Fruit fly (Drosophila melanogaster): Measurements from ENCODE around the gene glob3.

glob3 gene

DNA sequence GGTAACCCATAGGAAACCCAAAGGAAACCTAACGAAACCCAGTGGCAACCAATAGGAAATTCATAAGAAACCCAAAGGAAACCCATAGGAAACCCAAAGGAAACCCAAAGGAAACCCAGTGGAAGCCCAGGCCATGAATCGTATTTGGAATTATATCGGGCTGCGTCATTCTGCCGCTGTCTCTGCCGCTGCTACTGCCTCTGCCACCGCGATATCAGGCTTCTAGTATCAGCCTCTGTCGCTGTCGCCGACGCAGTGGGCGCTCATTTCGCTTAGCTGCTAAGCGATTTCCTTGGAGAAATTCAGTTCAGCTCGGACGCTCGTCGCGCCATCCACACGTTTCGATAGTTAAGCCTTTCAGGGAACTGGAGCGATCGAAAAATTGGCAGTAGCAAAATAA, 1.5 kb downstream of the glob3 start, which contains the start of gene CG1208:
TSS of gene CG1208 (plus strand) at position 301 of the 400 bp plus-strand sequence.
- TF ChIP-seq toe (GFP tag; optimal IDR thresholded peaks at IDR 0.05) (no peak), tj (GFP tag; optimal IDR thresholded peaks at IDR 0.05) (no peak), ovo (GFP tag; optimal IDR thresholded peaks at IDR 0.05) (no peak), CG11617 (GFP tag; optimal IDR thresholded peaks at IDR 0.05) (no peak), kay (GFP tag; ENCODE audit: borderline replicate concordance) (no peak), Crg-1 (GFP tag; optimal IDR thresholded peaks at IDR 0.05) (no peak), CG14711 (tag; optimal IDR thresholded peaks at IDR 0.05) (no peak), Clk (GFP tag; optimal IDR thresholded peaks at IDR 0.05) (no peak), Mnt (GFP tag; optimal IDR thresholded peaks at IDR 0.05) (no peak), pad (GFP tag; optimal IDR thresholded peaks at IDR 0.05) (no peak), CG33017 (tag; optimal IDR thresholded peaks at IDR 0.05) (no peak), CG1620 (GFP tag; optimal IDR thresholded peaks at IDR 0.05) (no peak), CG5204 (GFP tag; optimal IDR thresholded peaks at IDR 0.05) (no peak), CG7101 (tag; optimal IDR thresholded peaks at IDR 0.05) (no peak), bab1 (GFP tag; optimal IDR thresholded peaks at IDR 0.05) (no peak)

DNA sequence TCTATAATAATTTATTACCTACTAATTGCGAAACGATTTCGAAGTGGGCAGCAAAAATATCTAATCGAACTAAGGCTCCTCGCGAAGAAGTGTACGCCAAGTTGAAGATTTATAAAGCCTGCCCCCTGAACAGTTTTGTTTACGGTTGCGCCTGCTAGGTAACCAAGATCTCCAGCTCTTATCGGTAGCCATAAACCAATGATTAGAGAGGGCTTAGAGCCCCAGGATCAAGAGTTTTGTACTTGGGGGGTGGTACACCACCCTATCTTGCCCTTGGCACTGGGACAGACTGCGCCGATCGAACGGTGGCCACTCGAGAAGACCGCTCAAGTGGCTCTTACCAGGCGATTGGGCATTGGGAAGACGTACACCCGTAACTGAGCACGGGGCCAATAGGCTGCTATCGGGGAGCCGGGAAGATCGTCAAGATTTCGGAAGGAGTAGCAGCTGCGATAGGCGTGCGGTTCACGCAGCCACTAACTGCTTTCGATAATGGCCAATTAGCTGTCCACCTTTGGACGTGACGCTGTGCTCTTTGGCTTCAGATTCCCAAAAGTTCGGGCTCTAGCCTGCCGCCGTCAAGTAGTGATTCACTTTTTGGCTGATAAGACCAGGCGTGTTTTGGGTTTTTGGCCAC, 2.6 kb downstream of the glob3 start:
- TF ChIP-seq bab1 (GFP tag; optimal IDR thresholded peaks at IDR 0.05) (no peak), pad (GFP tag; optimal IDR thresholded peaks at IDR 0.05) (no peak), Hr96 (GFP tag; optimal IDR thresholded peaks at IDR 0.05) (peak; percentile 1), CG7101 (tag; optimal IDR thresholded peaks at IDR 0.05) (no peak), cic (GFP tag; optimal IDR thresholded peaks at IDR 0.05) (peak; percentile 68)

DNA sequence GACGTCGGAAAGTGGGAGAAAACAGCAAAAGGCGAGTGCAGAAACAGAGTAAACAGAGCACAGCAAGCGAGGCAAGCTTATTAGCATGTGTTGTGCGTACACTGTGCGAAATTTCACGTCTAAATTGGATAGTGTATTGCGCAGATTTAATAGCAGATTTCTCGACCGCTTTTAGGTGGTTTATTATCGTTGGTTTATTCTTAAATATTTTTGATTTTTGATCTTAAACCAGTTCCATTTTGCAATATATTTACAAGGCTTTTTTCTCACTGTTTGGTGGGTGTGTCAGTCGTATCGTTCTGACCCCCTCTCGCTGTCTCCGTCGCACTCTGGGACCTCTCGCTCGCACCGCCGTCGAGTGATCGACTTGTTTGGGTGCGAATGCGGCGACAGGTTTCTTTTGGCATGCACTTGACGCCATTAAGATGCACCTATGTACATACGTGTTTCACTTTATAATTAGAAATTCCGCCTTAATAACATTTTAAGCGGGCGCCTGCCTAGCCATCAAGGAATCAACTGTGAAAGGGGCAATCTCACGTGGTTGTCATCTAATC, 4.2 kb downstream of the glob3 start:
- peak; percentile 84 for TF ChIP-seq Hr96 (GFP tag; optimal IDR thresholded peaks at IDR 0.05)
- TF ChIP-seq CG33017 (tag; optimal IDR thresholded peaks at IDR 0.05) = peak; percentile 84
- peak; percentile 17 for TF ChIP-seq bab1 (GFP tag; optimal IDR thresholded peaks at IDR 0.05)
- TF ChIP-seq CG1620 (GFP tag; optimal IDR thresholded peaks at IDR 0.05) = peak; percentile 45
- peak; percentile 43 for TF ChIP-seq Crg-1 (GFP tag; optimal IDR thresholded peaks at IDR 0.05)
- peak; percentile 69 for TF ChIP-seq Mnt (GFP tag; optimal IDR thresholded peaks at IDR 0.05)
- TF ChIP-seq kay (GFP tag; ENCODE audit: borderline replicate concordance) = peak; percentile 78
- no peak for TF ChIP-seq ovo (GFP tag; optimal IDR thresholded peaks at IDR 0.05)
- TF ChIP-seq CG7045 (GFP tag; optimal IDR thresholded peaks at IDR 0.05) = peak; percentile 90
- peak; percentile 62 for TF ChIP-seq CG11617 (GFP tag; optimal IDR thresholded peaks at IDR 0.05)
- peak; percentile 60 for TF ChIP-seq CG7101 (tag; optimal IDR thresholded peaks at IDR 0.05)
- TF ChIP-seq Clk (GFP tag; optimal IDR thresholded peaks at IDR 0.05) = peak; percentile 60
- TF ChIP-seq pad (GFP tag; optimal IDR thresholded peaks at IDR 0.05) = peak; percentile 14
- TF ChIP-seq tj (GFP tag; optimal IDR thresholded peaks at IDR 0.05) = peak; percentile 51
- TF ChIP-seq toe (GFP tag; optimal IDR thresholded peaks at IDR 0.05) = peak; percentile 67
- TF ChIP-seq CG14711 (tag; optimal IDR thresholded peaks at IDR 0.05) = peak; percentile 62
- peak; percentile 77 for TF ChIP-seq CG12768 (GFP tag; optimal IDR thresholded peaks at IDR 0.05)
- peak; percentile 44 for TF ChIP-seq cic (GFP tag; optimal IDR thresholded peaks at IDR 0.05)
- peak; percentile 87 for TF ChIP-seq CG5204 (GFP tag; optimal IDR thresholded peaks at IDR 0.05)
- no peak for TF ChIP-seq cnc (optimal IDR thresholded peaks at IDR 0.05)

DNA sequence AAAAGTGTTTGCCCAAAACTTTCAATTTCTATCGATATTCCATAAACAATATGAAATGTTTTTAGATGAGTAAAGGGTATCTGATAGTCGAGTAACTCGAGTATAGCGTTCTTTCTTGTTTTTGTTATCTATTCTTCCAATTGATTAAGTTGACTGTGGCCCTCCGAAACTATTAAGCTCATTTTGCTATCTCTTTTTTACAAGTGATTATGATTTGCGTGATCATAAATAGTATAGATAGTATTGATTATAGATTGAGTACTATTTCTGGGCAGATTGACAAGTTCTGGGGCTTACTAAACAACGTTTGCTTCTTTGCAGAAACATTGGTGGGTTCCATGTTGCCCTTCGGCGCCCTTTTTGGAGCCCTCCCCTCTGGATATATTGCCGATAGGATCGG, 6.7 kb downstream of the glob3 start:
- TF ChIP-seq pad (GFP tag; optimal IDR thresholded peaks at IDR 0.05) = no peak
- peak; percentile 8 for TF ChIP-seq cic (GFP tag; optimal IDR thresholded peaks at IDR 0.05)

DNA sequence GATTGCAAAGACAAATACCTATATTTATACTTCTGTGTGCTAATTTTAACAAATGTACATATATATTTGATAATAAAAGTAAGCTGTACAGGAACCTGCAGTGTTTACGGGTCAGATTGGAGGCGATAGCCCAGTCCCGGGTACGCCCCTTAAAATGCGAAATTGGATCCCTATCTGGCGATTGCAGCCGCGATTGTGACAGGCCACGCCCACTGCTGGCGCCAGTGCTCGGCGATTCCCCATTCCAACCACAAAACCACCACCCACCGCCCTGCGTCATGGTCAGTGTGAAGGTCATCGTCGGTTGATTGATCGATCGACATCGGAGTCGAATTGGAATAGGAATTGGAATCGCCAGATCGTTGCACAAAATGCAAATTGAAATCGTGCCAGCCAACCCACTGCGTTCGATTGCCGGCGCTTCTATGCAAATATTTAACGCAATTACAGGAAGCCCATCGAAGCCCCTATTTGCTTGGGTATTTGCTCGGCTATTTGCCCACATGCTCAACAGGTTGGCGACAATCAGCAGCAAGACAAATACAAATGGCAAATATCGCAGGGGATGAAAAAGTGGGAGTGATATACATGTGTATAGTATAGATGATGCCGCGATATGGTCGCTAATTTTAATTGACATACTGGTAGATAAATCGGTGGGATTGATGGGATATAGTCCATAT, 9.0 kb downstream of the glob3 start:
- TF ChIP-seq pad (GFP tag; optimal IDR thresholded peaks at IDR 0.05) (peak; percentile 36), Crg-1 (GFP tag; optimal IDR thresholded peaks at IDR 0.05) (peak; percentile 63), ovo (GFP tag; optimal IDR thresholded peaks at IDR 0.05) (peak; percentile 47), tj (GFP tag; optimal IDR thresholded peaks at IDR 0.05) (no peak), bab1 (GFP tag; optimal IDR thresholded peaks at IDR 0.05) (no peak), CG7101 (tag; optimal IDR thresholded peaks at IDR 0.05) (peak; percentile 51), CG5204 (GFP tag; optimal IDR thresholded peaks at IDR 0.05) (peak; percentile 44), cnc (optimal IDR thresholded peaks at IDR 0.05) (no peak), CG11617 (GFP tag; optimal IDR thresholded peaks at IDR 0.05) (peak; percentile 27), CG33017 (tag; optimal IDR thresholded peaks at IDR 0.05) (no peak), Mnt (GFP tag; optimal IDR thresholded peaks at IDR 0.05) (peak; percentile 47), toe (GFP tag; optimal IDR thresholded peaks at IDR 0.05) (peak; percentile 40), Hr96 (GFP tag; optimal IDR thresholded peaks at IDR 0.05) (peak; percentile 5), Clk (GFP tag; optimal IDR thresholded peaks at IDR 0.05) (no peak), CG12768 (GFP tag; optimal IDR thresholded peaks at IDR 0.05) (peak; percentile 22), CG7045 (GFP tag; optimal IDR thresholded peaks at IDR 0.05) (peak; percentile 51), kay (GFP tag; ENCODE audit: borderline replicate concordance) (peak; percentile 57), CG1620 (GFP tag; optimal IDR thresholded peaks at IDR 0.05) (no peak), CG14711 (tag; optimal IDR thresholded peaks at IDR 0.05) (no peak), cic (GFP tag; optimal IDR thresholded peaks at IDR 0.05) (peak; percentile 71)

DNA sequence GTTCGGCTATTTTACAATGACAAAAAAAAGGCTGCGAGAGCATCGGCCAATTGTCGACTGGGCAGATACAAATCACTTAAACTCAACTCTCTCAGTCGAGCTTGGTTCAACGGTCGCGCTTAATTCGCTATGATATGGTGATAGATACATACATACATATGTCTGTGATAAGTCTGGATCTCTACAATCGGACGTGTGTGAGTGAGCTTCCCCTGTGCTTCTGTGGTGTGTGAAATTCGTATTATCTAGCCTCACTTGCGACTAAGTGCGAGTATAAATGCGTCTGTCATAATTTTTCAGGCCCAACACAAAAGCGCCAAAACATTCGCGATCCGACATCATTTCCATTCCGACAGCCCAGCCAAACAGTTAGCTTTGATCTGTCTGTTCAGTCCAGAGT, 11.0 kb downstream of the glob3 start, which contains the start of gene CG1213:
TSS of gene CG1213 (plus strand) at position 301 of the 400 bp plus-strand sequence.
- TF ChIP-seq kay (GFP tag; ENCODE audit: borderline replicate concordance) (no peak), bab1 (GFP tag; optimal IDR thresholded peaks at IDR 0.05) (no peak), toe (GFP tag; optimal IDR thresholded peaks at IDR 0.05) (no peak), CG5204 (GFP tag; optimal IDR thresholded peaks at IDR 0.05) (no peak), CG7045 (GFP tag; optimal IDR thresholded peaks at IDR 0.05) (no peak), ovo (GFP tag; optimal IDR thresholded peaks at IDR 0.05) (no peak), Crg-1 (GFP tag; optimal IDR thresholded peaks at IDR 0.05) (no peak)
